Worm (Caenorhabditis elegans): ENCODE measurements around the gene F28B1.2.

ce11 chrV:17001167-17001566, 43.4 kb upstream of the F28B1.2 start, which contains the start of gene sri-9:
- no peak for TF ChIP-seq unc-55 (GFP tag; optimal IDR thresholded peaks at IDR 0.05)
- no peak for TF ChIP-seq skn-1 (tag; optimal IDR thresholded peaks at IDR 0.05)
- TF ChIP-seq lin-13 (GFP tag; optimal IDR thresholded peaks at IDR 0.05), result no peak
- TF ChIP-seq ceh-82 (tag; optimal IDR thresholded peaks at IDR 0.05), result no peak
- no peak for TF ChIP-seq snpc-4 (tag; optimal IDR thresholded peaks at IDR 0.05)
- TF ChIP-seq aly-2 (tag; optimal IDR thresholded peaks at IDR 0.05), result no peak
- TF ChIP-seq unc-39 (tag; optimal IDR thresholded peaks at IDR 0.05), result no peak
- TF ChIP-seq egl-27 (tag; optimal IDR thresholded peaks at IDR 0.05), result no peak
- no peak for TF ChIP-seq fos-1 (tag; optimal IDR thresholded peaks at IDR 0.05)
- TF ChIP-seq nhr-77 (tag; optimal IDR thresholded peaks at IDR 0.05), result no peak
- no peak for TF ChIP-seq unc-62 (GFP tag; optimal IDR thresholded peaks at IDR 0.05)
- TF ChIP-seq ztf-11 (tag; optimal IDR thresholded peaks at IDR 0.05), result no peak

Data from whole organism, L2 larva.